Worm (Caenorhabditis elegans) whole organism, L4 larva: Measurements from ENCODE around the gene Y75B8A.24.

Experiments used
- D1046.2 ChIP-seq: fragments of 200-800 bp; sonication (Bioruptor generic); IDR thresholded peaks from 2 replicates; pipeline ENCODE4 v1.3.6; 2022; ENCODE audit warnings: missing genetic modification characterization, missing compliant biosample characterization
- F10B5.3 ChIP-seq: sonication (generic microtip); optimal IDR thresholded peaks from 2 replicates; lab custom pipeline; 2016; ENCODE audit warnings: mild to moderate bottlenecking, missing genetic modification characterization, missing compliant biosample characterization
- F37D6.2 ChIP-seq: sonication (generic microtip); optimal IDR thresholded peaks from 2 replicates; lab custom pipeline; 2016; ENCODE audit warnings: mild to moderate bottlenecking, missing genetic modification characterization, missing compliant biosample characterization
- F44E2.7 ChIP-seq: fragments of 200-800 bp; sonication (Bioruptor generic); IDR thresholded peaks from 2 replicates; pipeline ENCODE4 v2.1.2; 2022; ENCODE audit warnings: missing genetic modification characterization, missing compliant biosample characterization
- R02D3.7 ChIP-seq: fragments of 150-350 bp; sonication (generic microtip); optimal IDR thresholded peaks from 3 replicates; lab custom pipeline; 2014; ENCODE audit warnings: missing biosample characterization, missing genetic modification characterization
- T26A8.4 ChIP-seq: fragments of 200-800 bp; sonication (Bioruptor generic); IDR thresholded peaks from 2 replicates; pipeline ENCODE4 v1.3.6; 2022; ENCODE audit warnings: missing genetic modification characterization, missing compliant biosample characterization
- Y105C5A.15 ChIP-seq: fragments of 200-800 bp; sonication (Bioruptor generic); IDR thresholded peaks from 2 replicates; pipeline ENCODE4 v1.3.6; 2022; ENCODE audit warnings: missing genetic modification characterization, missing compliant biosample characterization
- Y48G9A.11 ChIP-seq: fragments of 200-800 bp; sonication (Bioruptor generic); IDR thresholded peaks from 2 replicates; pipeline ENCODE4 v1.3.6; 2022; ENCODE audit warnings: missing genetic modification reagents, missing genetic modification characterization, missing compliant biosample characterization
- aha-1 ChIP-seq: fragments of 150-350 bp; peaks from one replicate; lab custom pipeline; 2014; ENCODE audit warnings: missing biosample characterization, missing genetic modification characterization
- ama-1 ChIP-seq: fragments of 150-350 bp; optimal IDR thresholded peaks from 2 replicates; lab custom pipeline; 2014; ENCODE audit warnings: inconsistent platforms, mixed read lengths
- ceh-20 ChIP-seq: fragments of 200-800 bp; sonication (Bioruptor generic); IDR thresholded peaks from 2 replicates; pipeline ENCODE4 v1.3.6; 2022; ENCODE audit warnings: missing genetic modification reagents, missing genetic modification characterization, missing compliant biosample characterization
- ceh-28 ChIP-seq: fragments of 150-350 bp; optimal IDR thresholded peaks from 2 replicates; lab custom pipeline; 2014; ENCODE audit warnings: missing biosample characterization, missing genetic modification reagents, missing genetic modification characterization
- daf-12 ChIP-seq: fragments of 150-350 bp; optimal IDR thresholded peaks from 2 replicates; lab custom pipeline; 2014; ENCODE audit warnings: missing biosample characterization, missing genetic modification reagents, missing genetic modification characterization
- daf-16 ChIP-seq, 3 experiments: sonication (generic microtip); optimal IDR thresholded peaks; 2 replicates each; lab custom pipeline; 2016 to 2017; ENCODE audit warnings: missing genetic modification characterization in 3 of 3, missing genetic modification reagents in 3 of 3, mild to moderate bottlenecking in 2 of 3, missing compliant biosample characterization in 2 of 3, missing biosample characterization in 1 of 3, moderate library complexity in 1 of 3
- daf-19 ChIP-seq: fragments of 200-800 bp; sonication (Bioruptor generic); conservative IDR thresholded peaks from 2 replicates; pipeline ENCODE4 v1.3.6; 2022; ENCODE audit warnings: missing genetic modification characterization, missing compliant biosample characterization
- daf-8 ChIP-seq: fragments of 200-800 bp; sonication (Bioruptor generic); IDR thresholded peaks from 2 replicates; pipeline ENCODE4 v1.3.6; 2022; ENCODE audit warnings: missing genetic modification characterization, missing compliant biosample characterization
- dmd-9 ChIP-seq: fragments of 200-800 bp; sonication (Bioruptor generic); IDR thresholded peaks from 2 replicates; pipeline ENCODE4 v1.3.6; 2022; ENCODE audit warnings: missing genetic modification reagents, missing genetic modification characterization, missing compliant biosample characterization
- dve-1 ChIP-seq: sonication (generic microtip); optimal IDR thresholded peaks from 2 replicates; lab custom pipeline; 2017; ENCODE audit warnings: antibody characterized with exemption, mild to moderate bottlenecking, missing genetic modification characterization, missing compliant biosample characterization; ENCODE audit not compliant: insufficient read depth
- egl-43 ChIP-seq: fragments of 200-800 bp; sonication (Bioruptor generic); IDR thresholded peaks from 2 replicates; pipeline ENCODE4 v1.3.6; 2022; ENCODE audit warnings: missing genetic modification reagents, missing genetic modification characterization, missing compliant biosample characterization
- fos-1 ChIP-seq: fragments of 150-350 bp; optimal IDR thresholded peaks from 2 replicates; lab custom pipeline; 2014; ENCODE audit warnings: missing biosample characterization, missing genetic modification characterization
- gei-8 ChIP-seq: fragments of 200-800 bp; sonication (Bioruptor generic); optimal IDR thresholded peaks from 2 replicates; lab custom pipeline; 2018; ENCODE audit warnings: mild to moderate bottlenecking, missing genetic modification characterization, missing compliant biosample characterization
- hif-1 ChIP-seq, 2 experiments: sonication (generic microtip); optimal IDR thresholded peaks; 2 replicates each; lab custom pipeline; 2016 to 2017; ENCODE audit warnings: missing compliant biosample characterization in 2 of 2, missing genetic modification characterization in 2 of 2, missing genetic modification reagents in 2 of 2, missing genotype in 2 of 2, mild to moderate bottlenecking in 1 of 2
- hmg-1.1 ChIP-seq: fragments of 200-800 bp; sonication (Bioruptor generic); IDR thresholded peaks from 2 replicates; pipeline ENCODE4 v1.3.6; 2022; ENCODE audit warnings: missing genetic modification reagents, missing genetic modification characterization, missing compliant biosample characterization
- jun-1 ChIP-seq: fragments of 150-350 bp; optimal IDR thresholded peaks from 2 replicates; lab custom pipeline; 2014; ENCODE audit warnings: missing biosample characterization, missing genetic modification reagents, missing genetic modification characterization
- lsy-2 ChIP-seq, 2 experiments: fragments of 150-350 bp in 1 of 2; sonication (generic microtip) in 1 of 2; optimal IDR thresholded peaks; 2 replicates each; lab custom pipeline; 2014 to 2017; ENCODE audit warnings: missing biosample characterization in 2 of 2, missing genetic modification characterization in 2 of 2
- madf-9 ChIP-seq: fragments of 200-800 bp; sonication (Bioruptor generic); conservative IDR thresholded peaks from 2 replicates; pipeline ENCODE4 v1.3.6; 2022; ENCODE audit warnings: missing genetic modification reagents, missing genetic modification characterization, missing compliant biosample characterization
- mes-2 ChIP-seq: sonication (generic microtip); optimal IDR thresholded peaks from 2 replicates; lab custom pipeline; 2016; ENCODE audit warnings: missing genotype, mild to moderate bottlenecking, missing genetic modification characterization, missing compliant biosample characterization; ENCODE audit not compliant: poor library complexity, severe bottlenecking
- mxl-2 ChIP-seq: fragments of 200-800 bp; sonication (Bioruptor generic); conservative IDR thresholded peaks from 2 replicates; pipeline ENCODE4 v1.3.6; 2022; ENCODE audit warnings: missing genetic modification reagents, missing genetic modification characterization, missing compliant biosample characterization
- nhr-102 ChIP-seq: sonication (generic microtip); optimal IDR thresholded peaks from 2 replicates; lab custom pipeline; 2016; ENCODE audit warnings: mild to moderate bottlenecking, missing genetic modification characterization, moderate library complexity, missing compliant biosample characterization
- nhr-237 ChIP-seq: sonication (generic microtip); optimal IDR thresholded peaks from 2 replicates; lab custom pipeline; 2017; ENCODE audit warnings: missing biosample characterization, missing genetic modification characterization
- nhr-48 ChIP-seq: sonication (generic microtip); optimal IDR thresholded peaks from 2 replicates; lab custom pipeline; 2016; ENCODE audit warnings: mild to moderate bottlenecking, missing genetic modification characterization, missing compliant biosample characterization
- nhr-76 ChIP-seq: fragments of 150-350 bp; optimal IDR thresholded peaks from 2 replicates; lab custom pipeline; 2014; ENCODE audit warnings: missing biosample characterization, missing genetic modification characterization
- nhr-77 ChIP-seq: fragments of 150-350 bp; optimal IDR thresholded peaks from 2 replicates; lab custom pipeline; 2014; ENCODE audit warnings: missing biosample characterization, missing genetic modification characterization
- php-3 ChIP-seq: fragments of 200-800 bp; sonication (Bioruptor generic); IDR thresholded peaks from 2 replicates; pipeline ENCODE4 v1.3.6; 2022; ENCODE audit warnings: missing genetic modification reagents, missing genetic modification characterization, missing compliant biosample characterization
- pqm-1 ChIP-seq: sonication (generic microtip); optimal IDR thresholded peaks from 2 replicates; lab custom pipeline; 2017; ENCODE audit warnings: missing biosample characterization, missing genetic modification characterization
- set-16 ChIP-seq: fragments of 200-800 bp; sonication (Bioruptor generic); IDR thresholded peaks from 2 replicates; pipeline ENCODE4 v1.3.6; 2022; ENCODE audit warnings: missing genetic modification reagents, missing genetic modification characterization, missing compliant biosample characterization
- spr-1 ChIP-seq: sonication (generic microtip); optimal IDR thresholded peaks from 2 replicates; lab custom pipeline; 2016; ENCODE audit warnings: mild to moderate bottlenecking, missing genetic modification characterization, missing compliant biosample characterization
- spr-3 ChIP-seq: fragments of 200-800 bp; sonication (Bioruptor generic); optimal IDR thresholded peaks from 2 replicates; lab custom pipeline; 2018; ENCODE audit warnings: mild to moderate bottlenecking, missing genetic modification characterization, missing compliant biosample characterization
- tag-97 ChIP-seq: fragments of 200-800 bp; sonication (Bioruptor generic); IDR thresholded peaks from 2 replicates; pipeline ENCODE4 v1.3.6; 2022; ENCODE audit warnings: missing genetic modification characterization, missing compliant biosample characterization
- tra-1 ChIP-seq: fragments of 200-800 bp; sonication (Bioruptor generic); IDR thresholded peaks from 2 replicates; pipeline ENCODE4 v1.3.6; 2022; ENCODE audit warnings: missing genetic modification reagents, missing genetic modification characterization, missing compliant biosample characterization
- zfp-2 ChIP-seq: sonication (generic microtip); optimal IDR thresholded peaks from 2 replicates; lab custom pipeline; 2016; ENCODE audit warnings: mild to moderate bottlenecking, missing genetic modification characterization, missing compliant biosample characterization

Y75B8A.24 gene

DNA sequence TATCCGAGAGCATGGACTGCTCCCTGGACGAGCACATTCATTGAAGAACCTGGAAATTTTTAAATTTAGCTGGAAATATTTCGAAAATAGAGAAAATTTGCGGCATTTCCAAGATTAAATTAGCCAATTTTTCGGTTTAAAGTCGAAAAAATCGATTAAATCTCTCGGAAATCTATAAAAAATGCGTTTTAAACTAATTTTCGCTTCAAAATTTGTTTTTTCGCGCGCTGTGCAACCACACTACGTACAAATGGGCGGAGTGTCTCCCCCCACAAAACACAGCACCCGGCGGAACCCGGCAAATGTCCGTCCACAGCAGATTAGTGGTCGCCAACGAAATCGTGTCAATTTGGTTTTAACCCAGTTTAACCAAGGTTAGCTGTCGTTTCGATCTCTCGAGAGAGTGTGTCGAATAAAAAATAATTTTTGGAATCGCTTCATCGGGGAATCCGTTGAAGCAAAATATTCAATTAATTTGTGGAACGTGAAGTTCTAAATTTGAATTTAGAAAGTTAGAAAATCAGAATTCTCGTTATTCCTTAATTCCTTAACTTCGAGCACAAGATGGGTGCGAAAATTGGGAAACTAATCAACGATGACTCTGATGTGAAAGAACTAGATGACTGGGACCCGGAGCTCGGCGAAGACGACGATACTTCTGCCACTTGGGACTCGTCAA is 23.3 kb downstream of the Y75B8A.24 start, which contains the start of the genes tim-1 and Y75B8A.23 (continued):
- peak; percentile 37 for TF ChIP-seq pqm-1 (tag; lab: Kevin White, UChicago)
- TF ChIP-seq dmd-9 = peak; percentile 90
- TF ChIP-seq Y48G9A.11 (GFP tag; lab: Robert Waterston, UW) = peak; percentile 57
- TF ChIP-seq hmg-1.1 (GFP tag; lab: Robert Waterston, UW) = peak; percentile 91
- TF ChIP-seq daf-19 = no peak
- no peak for TF ChIP-seq tag-97
- 0 out of 2 replicates have a peak, but pooled peaks have one; percentile 52 for TF ChIP-seq daf-8 (GFP tag; lab: Robert Waterston, UW)
- peak; percentile 51; the same call in 1 of the 2 replicates for TF ChIP-seq D1046.2 (GFP tag; lab: Robert Waterston, UW)
- TF ChIP-seq tra-1 = 0 out of 2 replicates have a peak, but pooled peaks have one; percentile 31
- peak; percentile 86 for TF ChIP-seq spr-1 (tag; lab: Kevin White, UChicago)
- TF ChIP-seq nhr-77 (tag; lab: Kevin White, UChicago) = peak; percentile 92
- TF ChIP-seq T26A8.4 (GFP tag; lab: Robert Waterston, UW) = peak; percentile 96

- TF ChIP-seq F10B5.3 (no peak), jun-1 (tag; lab: Kevin White, UChicago) (no peak), nhr-76 (no peak), lsy-2 (tag; optimal IDR thresholded peaks at IDR 0.05; lab: Kevin White, UChicago) (no peak), nhr-102 (no peak), hif-1 (tag; optimal IDR thresholded peaks at IDR 0.05; lab: Kevin White, UChicago) (no peak), zfp-2 (tag; lab: Kevin White, UChicago) (no peak), daf-12 (no peak), madf-9 (GFP tag; lab: Robert Waterston, UW) (no peak), daf-8 (GFP tag; lab: Robert Waterston, UW) (no peak), Y105C5A.15 (GFP tag; lab: Robert Waterston, UW) (no peak), tag-97 (no peak), aha-1 (no peak), ama-1 (lab: Kevin White, UChicago) (no peak)
Measured at ce11 chrIII:12247329-12247728, 26.2 kb downstream of the Y75B8A.24 start.

DNA sequence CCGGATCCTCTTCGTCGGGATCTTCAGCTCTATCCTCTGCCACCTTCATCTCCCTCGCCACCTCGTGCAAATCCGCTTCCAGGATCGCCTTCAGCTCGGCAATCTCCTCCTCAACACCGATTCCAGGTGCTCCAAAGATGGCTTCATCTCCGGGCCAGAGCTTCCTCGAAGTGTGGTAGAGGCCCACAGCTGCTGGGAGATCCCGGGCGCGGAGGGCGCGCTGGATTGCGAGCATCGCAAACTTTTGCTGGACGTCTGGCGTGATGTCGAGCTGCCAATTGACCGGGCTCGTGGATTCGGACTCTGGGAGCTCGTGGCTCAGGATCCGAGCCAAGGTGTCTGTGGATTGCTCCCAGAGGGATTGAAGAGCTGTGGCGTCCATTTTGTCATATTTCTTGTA is 28.0 kb downstream of the Y75B8A.24 start:
- TF ChIP-seq D1046.2 (GFP tag; lab: Robert Waterston, UW) (no peak), daf-19 (no peak), R02D3.7 (tag; lab: Kevin White, UChicago) (no peak), tra-1 (no peak), set-16 (peak; percentile 96), mes-2 (no peak), F44E2.7 (GFP tag; lab: Robert Waterston, UW) (no peak), F37D6.2 (tag; lab: Kevin White, UChicago) (no peak)

- TF ChIP-seq mes-2 (no peak), daf-8 (GFP tag; lab: Robert Waterston, UW) (no peak), nhr-48 (tag; lab: Kevin White, UChicago) (no peak), madf-9 (GFP tag; lab: Robert Waterston, UW) (no peak), daf-16 (GFP tag; optimal IDR thresholded peaks at IDR 0.05; lab: Kevin White, UChicago) (no peak), daf-16 (tag; optimal IDR thresholded peaks at IDR 0.05; lab: Kevin White, UChicago) (peak; percentile 45), php-3 (GFP tag; lab: Robert Waterston, UW) (no peak), nhr-237 (tag; lab: Kevin White, UChicago) (no peak), ceh-20 (GFP tag; lab: Robert Waterston, UW) (no peak), gei-8 (GFP tag; lab: Kevin White, UChicago) (no peak), spr-1 (tag; lab: Kevin White, UChicago) (no peak), dve-1 (tag; lab: Kevin White, UChicago) (peak; percentile 34), fos-1 (tag; lab: Kevin White, UChicago) (no peak), aha-1 (peak; percentile 51), egl-43 (GFP tag; lab: Robert Waterston, UW) (no peak), ceh-28 (no peak), mxl-2 (GFP tag; lab: Robert Waterston, UW) (no peak), spr-3 (GFP tag; lab: Kevin White, UChicago) (no peak)
Measured at ce11 chrIII:12235914-12236313, 37.6 kb downstream of the Y75B8A.24 start, which contains the start of the genes grl-15 and fbxa-89. TSS of gene grl-15 (minus strand) at chrIII:12236014. TSS of gene fbxa-89 (plus strand) at chrIII:12236184.
